Worm (Caenorhabditis elegans): ENCODE data around the gene Y77E11A.16.

DNA sequence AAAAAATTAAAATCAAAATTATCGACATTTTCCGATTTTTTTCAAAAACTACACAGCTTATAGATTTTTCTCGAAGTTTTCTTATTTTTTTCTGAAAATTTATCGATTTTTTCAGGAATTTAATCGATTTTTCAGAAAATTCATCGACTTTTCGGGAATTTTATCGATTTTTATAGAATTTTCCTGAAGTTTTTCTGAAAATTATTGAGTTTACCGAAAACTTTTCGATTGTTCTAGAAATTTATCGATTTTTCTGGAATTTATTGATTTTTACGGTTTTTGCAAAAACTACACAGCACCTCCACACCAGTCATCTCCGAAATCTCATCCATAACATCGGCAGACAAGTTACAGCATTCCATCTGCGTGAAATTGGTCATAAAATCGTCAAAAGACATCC, 47.6 kb upstream of the Y77E11A.16 start:
- TF ChIP-seq F57C9.4 (tag; optimal IDR thresholded peaks at IDR 0.05) = no peak
- TF ChIP-seq hmg-1.2 (GFP tag; IDR thresholded peaks at IDR 0.05) = no peak
- no peak for TF ChIP-seq chd-7 (tag; optimal IDR thresholded peaks at IDR 0.05)
- no peak for TF ChIP-seq snpc-4 (GFP tag; optimal IDR thresholded peaks at IDR 0.05)
- no peak for TF ChIP-seq snpc-4 (tag; optimal IDR thresholded peaks at IDR 0.05)
- no peak for TF ChIP-seq aptf-3 (GFP tag; IDR thresholded peaks at IDR 0.05)
- TF ChIP-seq B0261.1 (tag; optimal IDR thresholded peaks at IDR 0.05) = no peak
